Worm (Caenorhabditis elegans): ENCODE results near the gene hmgr-1.
A peak's percentile ranks its signal among the peaks of the same experiment; 100 is the strongest.

Gene hmgr-1

DNA sequence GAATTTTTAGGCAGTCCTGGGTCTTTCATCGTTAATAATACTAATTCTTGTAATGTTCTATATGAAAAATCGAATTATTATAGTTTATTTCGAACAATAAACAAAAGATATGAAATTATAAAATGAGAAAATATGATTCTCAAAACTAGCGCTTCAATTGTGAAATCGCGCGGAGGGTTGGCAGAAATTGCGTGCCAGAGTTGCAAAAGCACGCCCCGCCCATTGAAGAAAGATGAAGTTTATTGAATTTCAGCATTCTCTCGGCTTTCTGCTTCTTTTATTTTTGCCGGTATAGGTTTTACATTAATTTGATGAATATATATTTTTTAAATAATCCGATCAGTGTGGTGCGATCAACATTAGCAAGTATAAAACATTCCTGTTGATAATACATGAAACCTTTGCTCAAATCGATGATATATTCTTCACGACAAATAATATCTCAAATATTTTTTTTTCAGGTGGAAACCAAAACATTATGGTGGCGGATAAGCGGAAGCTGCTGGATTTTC, at the start of gene hmgr-1, which contains the start of gene eco-1 (continued):
- TF ChIP-seq pax-3 (tag; optimal IDR thresholded peaks at IDR 0.05) (no peak), C16A3.4 (tag; optimal IDR thresholded peaks at IDR 0.05) (peak; percentile 8), mdl-1 (tag; optimal IDR thresholded peaks at IDR 0.05) (peak in 1 of 2 experiments; percentile 15), nhr-11 (tag; optimal IDR thresholded peaks at IDR 0.05) (no peak), mep-1 (tag; optimal IDR thresholded peaks at IDR 0.05) (peak; percentile 52), elt-2 (tag; optimal IDR thresholded peaks at IDR 0.05) (no peak), fkh-4 (tag; optimal IDR thresholded peaks at IDR 0.05; ENCODE audit: borderline replicate concordance) (no peak), nhr-77 (tag; optimal IDR thresholded peaks at IDR 0.05) (no peak), zag-1 (tag; optimal IDR thresholded peaks at IDR 0.05) (no peak), blmp-1 (tag; optimal IDR thresholded peaks at IDR 0.05) (no peak), fkh-8 (tag; optimal IDR thresholded peaks at IDR 0.05) (no peak), alr-1 (tag; optimal IDR thresholded peaks at IDR 0.05; ENCODE audit: borderline replicate concordance) (no peak), sptf-1 (tag; optimal IDR thresholded peaks at IDR 0.05) (no peak), sox-4 (tag; optimal IDR thresholded peaks at IDR 0.05) (no peak), nhr-71 (tag; optimal IDR thresholded peaks at IDR 0.05) (peak; percentile 59), ztf-11 (tag; optimal IDR thresholded peaks at IDR 0.05) (no peak), lin-35 (GFP tag; optimal IDR thresholded peaks at IDR 0.05) (peak; percentile 52 to 87), nhr-84 (tag; optimal IDR thresholded peaks at IDR 0.05) (no peak), grh-1 (GFP tag; IDR thresholded peaks at IDR 0.05) (no peak), xbp-1 (tag; optimal IDR thresholded peaks at IDR 0.05) (peak; percentile 39), pag-3 (tag; optimal IDR thresholded peaks at IDR 0.05; ENCODE audit: borderline replicate concordance, insufficient read depth) (no peak), efl-1 (optimal IDR thresholded peaks at IDR 0.05) (peak; percentile 17 to 79), efl-1 (GFP tag; optimal IDR thresholded peaks at IDR 0.05 in 1 of 2) (peak; percentile 83 to 98), zip-4 (GFP tag; optimal IDR thresholded peaks at IDR 0.05) (peak; percentile 0), ztf-4 (tag; optimal IDR thresholded peaks at IDR 0.05) (no peak), aly-2 (tag; optimal IDR thresholded peaks at IDR 0.05) (no peak), isw-1 (GFP tag; IDR thresholded peaks at IDR 0.05) (no peak; the same call in 1 of the 2 replicates), C34B4.2 (tag; optimal IDR thresholded peaks at IDR 0.05) (no peak), mef-2 (tag; optimal IDR thresholded peaks at IDR 0.05) (no peak), ceh-8 (GFP tag; optimal IDR thresholded peaks at IDR 0.05) (no peak), efl-3 (GFP tag; optimal IDR thresholded peaks at IDR 0.05) (no peak)

DNA sequence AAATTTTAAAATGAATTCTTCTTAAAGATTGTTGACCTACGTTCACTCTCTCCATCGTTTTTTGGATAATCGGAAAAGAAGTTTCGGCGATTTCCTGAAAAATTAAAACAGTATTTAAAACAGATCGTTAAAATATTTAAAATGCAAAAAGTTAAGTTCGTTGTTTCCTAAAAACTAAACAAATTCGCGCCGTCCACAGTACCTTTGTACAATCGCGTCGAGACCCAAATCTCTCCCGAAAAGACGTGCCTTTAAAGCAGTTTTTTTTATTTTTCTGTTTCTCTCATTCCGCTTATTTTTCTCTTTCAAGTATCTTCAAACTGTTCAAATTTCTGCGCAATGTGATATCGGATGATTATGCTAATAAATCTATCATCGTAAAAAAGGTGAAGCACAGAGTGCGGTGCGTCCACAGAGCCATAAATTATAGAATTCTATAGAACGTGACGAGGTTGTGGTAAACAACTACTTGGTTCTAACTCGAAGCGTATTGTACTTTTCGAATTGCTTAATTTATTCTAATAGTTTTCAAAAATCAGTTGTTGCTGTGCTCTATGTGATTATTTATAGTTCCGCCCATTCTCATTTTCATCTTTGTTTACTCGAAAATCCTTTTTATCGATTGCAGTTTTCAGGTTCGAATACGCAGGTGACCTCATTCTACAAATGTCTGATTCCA, 48.5 kb upstream of the hmgr-1 start, which contains the start of the genes F56C9.6 and F56C9.3:
F56C9.6 (minus strand) TSS at position 112 of the 679 bp plus-strand sequence.
F56C9.3 (plus strand) TSS at position 629 of the 679 bp plus-strand sequence.
- TF ChIP-seq nhr-76 (tag; optimal IDR thresholded peaks at IDR 0.05), result no peak
- no peak for TF ChIP-seq nhr-84 (tag; optimal IDR thresholded peaks at IDR 0.05)
- no peak for TF ChIP-seq mep-1 (tag; optimal IDR thresholded peaks at IDR 0.05)
- TF ChIP-seq fkh-8 (tag; optimal IDR thresholded peaks at IDR 0.05), result no peak
- no peak for TF ChIP-seq unc-86 (tag; optimal IDR thresholded peaks at IDR 0.05)
- TF ChIP-seq lin-39 (tag; optimal IDR thresholded peaks at IDR 0.05), result no peak
- no peak for TF ChIP-seq C04F5.9 (tag; optimal IDR thresholded peaks at IDR 0.05)
- no peak for TF ChIP-seq ceh-90 (tag; optimal IDR thresholded peaks at IDR 0.05)
- TF ChIP-seq grh-1 (GFP tag; IDR thresholded peaks at IDR 0.05), result no peak
- TF ChIP-seq nhr-237 (tag; optimal IDR thresholded peaks at IDR 0.05), result no peak
- TF ChIP-seq mef-2 (tag; optimal IDR thresholded peaks at IDR 0.05), result no peak
- TF ChIP-seq aha-1 (tag; optimal IDR thresholded peaks at IDR 0.05), result no peak
- TF ChIP-seq unc-130 (tag; optimal IDR thresholded peaks at IDR 0.05), result no peak
- TF ChIP-seq ceh-88 (GFP tag; IDR thresholded peaks at IDR 0.05), result no peak
- no peak for TF ChIP-seq efl-3 (GFP tag; optimal IDR thresholded peaks at IDR 0.05)
